Worm (Caenorhabditis elegans): ENCODE measurements around the gene F13H8.6.

F13H8.6 gene

DNA sequence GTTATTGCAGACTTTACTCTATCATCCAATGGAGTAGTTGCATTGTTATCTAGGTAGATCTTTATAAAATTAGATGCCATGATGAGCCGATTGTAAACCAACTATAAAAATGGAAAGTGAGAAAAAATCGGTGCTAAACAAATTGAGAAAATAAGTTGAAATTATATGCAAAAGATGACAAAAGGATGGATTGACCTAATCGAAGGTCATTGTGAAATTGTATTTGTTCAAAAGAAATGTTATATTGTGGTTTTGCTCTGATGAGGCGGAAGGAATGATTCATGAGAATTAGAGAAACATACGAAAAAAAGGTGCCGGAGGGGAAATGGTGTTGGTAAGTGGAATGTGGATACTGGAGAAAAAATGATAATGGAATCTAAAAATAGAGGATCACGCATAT, 5.8 kb downstream of the F13H8.6 start, which contains the start of gene scly-1:
Gene scly-1, minus strand, starts transcription at position 101 of the 400 bp plus-strand sequence.
- no peak for TF ChIP-seq elt-2 (tag; optimal IDR thresholded peaks at IDR 0.05)
- no peak for TF ChIP-seq snpc-4 (tag; optimal IDR thresholded peaks at IDR 0.05)
- TF ChIP-seq eor-1 (tag; optimal IDR thresholded peaks at IDR 0.05), result no peak
- no peak for TF ChIP-seq sea-2 (GFP tag; optimal IDR thresholded peaks at IDR 0.05)
- TF ChIP-seq jun-1 (tag; optimal IDR thresholded peaks at IDR 0.05), result no peak

DNA sequence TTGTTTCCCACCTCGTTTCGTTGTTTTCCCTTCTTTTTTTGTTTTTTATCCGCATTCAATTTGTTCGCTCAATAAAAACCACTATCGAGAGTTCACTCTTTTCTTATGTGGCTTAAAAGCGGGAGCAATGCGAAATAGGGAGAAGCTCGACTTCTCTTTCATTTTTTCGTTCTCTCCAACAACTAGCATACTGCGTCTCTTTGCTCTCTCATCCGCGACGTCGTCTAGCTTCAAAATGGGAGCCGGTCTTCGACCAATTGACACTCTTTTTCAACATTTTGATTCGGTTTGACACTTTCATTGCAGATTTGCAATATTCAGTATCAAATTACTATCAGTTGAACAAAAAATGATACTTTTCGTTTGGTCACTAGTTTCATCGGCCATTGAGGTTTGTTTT, 12.8 kb downstream of the F13H8.6 start, which contains the start of gene bpl-1:
Gene bpl-1, plus strand, starts transcription at position 301 of the 400 bp plus-strand sequence.
- no peak for TF ChIP-seq daf-12 (tag; optimal IDR thresholded peaks at IDR 0.05)
- no peak for TF ChIP-seq fos-1 (tag; optimal IDR thresholded peaks at IDR 0.05)
- peak; percentile 37 for TF ChIP-seq lin-39 (tag; optimal IDR thresholded peaks at IDR 0.05)
- TF ChIP-seq egl-27 (tag; optimal IDR thresholded peaks at IDR 0.05), result no peak
- TF ChIP-seq nfya-1 (tag; optimal IDR thresholded peaks at IDR 0.05; ENCODE audit: insufficient read depth), result peak; percentile 38
- TF ChIP-seq R02D3.7 (tag; optimal IDR thresholded peaks at IDR 0.05), result no peak
- TF ChIP-seq tbx-2 (tag; optimal IDR thresholded peaks at IDR 0.05), result no peak
- TF ChIP-seq nhr-67 (tag; optimal IDR thresholded peaks at IDR 0.05), result no peak
- TF ChIP-seq skn-1 (tag; optimal IDR thresholded peaks at IDR 0.05), result no peak
- no peak for TF ChIP-seq jun-1 (tag; optimal IDR thresholded peaks at IDR 0.05)
- TF ChIP-seq lin-15B (tag; optimal IDR thresholded peaks at IDR 0.05), result no peak
- no peak for TF ChIP-seq hmg-11 (tag; optimal IDR thresholded peaks at IDR 0.05)

DNA sequence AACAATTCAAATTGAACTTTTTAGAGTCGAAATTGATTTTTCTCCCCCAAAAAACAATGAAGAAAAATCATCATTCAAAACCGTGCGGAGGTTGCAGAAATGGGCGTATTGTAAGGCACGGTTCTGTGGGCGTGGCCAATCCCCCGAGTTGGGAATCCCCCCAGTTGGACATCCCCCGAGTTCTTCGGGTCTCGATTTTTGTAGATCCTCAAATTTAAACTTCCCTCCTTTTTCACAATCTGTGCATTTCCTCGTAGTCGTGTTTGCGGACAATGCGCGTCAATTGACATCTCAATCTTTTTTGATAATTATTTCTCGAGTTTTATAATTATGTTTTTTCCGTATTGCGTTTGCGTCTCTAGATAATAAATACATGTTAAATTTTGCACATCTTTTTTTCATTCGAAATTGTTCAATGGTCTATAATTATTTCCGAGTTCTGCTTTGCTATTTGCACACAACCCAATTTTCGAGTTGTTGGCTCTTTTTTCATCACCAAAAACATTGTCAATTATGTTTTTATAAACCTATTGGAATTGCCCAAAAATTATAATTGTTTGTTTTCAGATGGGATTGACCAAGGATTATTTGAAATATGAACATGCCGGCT, 16.9 kb downstream of the F13H8.6 start, which contains the start of gene F13H8.2:
Gene F13H8.2, plus strand, starts transcription at position 560 of the 610 bp plus-strand sequence.
- TF ChIP-seq lsy-12 (tag; optimal IDR thresholded peaks at IDR 0.05) (peak; percentile 54), eor-1 (tag; optimal IDR thresholded peaks at IDR 0.05) (no peak), nhr-25 (tag; optimal IDR thresholded peaks at IDR 0.05) (peak; percentile 63), unc-62 (GFP tag; optimal IDR thresholded peaks at IDR 0.05) (no peak), nhr-67 (tag; optimal IDR thresholded peaks at IDR 0.05) (no peak), ama-1 (optimal IDR thresholded peaks at IDR 0.05) (no peak), lin-15B (tag; optimal IDR thresholded peaks at IDR 0.05) (peak; percentile 72), lin-39 (tag; optimal IDR thresholded peaks at IDR 0.05) (peak; percentile 39), ztf-11 (tag; optimal IDR thresholded peaks at IDR 0.05) (no peak), egl-5 (tag; optimal IDR thresholded peaks at IDR 0.05) (peak; percentile 59), nhr-12 (tag; optimal IDR thresholded peaks at IDR 0.05) (no peak), snpc-4 (tag; optimal IDR thresholded peaks at IDR 0.05) (peak; percentile 29), nhr-76 (tag; optimal IDR thresholded peaks at IDR 0.05) (no peak), sea-2 (GFP tag; optimal IDR thresholded peaks at IDR 0.05) (no peak), fkh-2 (tag; optimal IDR thresholded peaks at IDR 0.05) (no peak), ztf-4 (tag; optimal IDR thresholded peaks at IDR 0.05) (no peak), jun-1 (tag; optimal IDR thresholded peaks at IDR 0.05) (peak; percentile 40), R02D3.7 (tag; optimal IDR thresholded peaks at IDR 0.05) (peak; percentile 55), aly-2 (tag; optimal IDR thresholded peaks at IDR 0.05) (no peak), nhr-77 (tag; optimal IDR thresholded peaks at IDR 0.05) (no peak), nfya-1 (tag; optimal IDR thresholded peaks at IDR 0.05; ENCODE audit: insufficient read depth) (peak; percentile 85), ceh-82 (tag; optimal IDR thresholded peaks at IDR 0.05) (no peak), mml-1 (tag; optimal IDR thresholded peaks at IDR 0.05) (no peak), ZK546.5 (tag; optimal IDR thresholded peaks at IDR 0.05) (no peak), unc-39 (tag; optimal IDR thresholded peaks at IDR 0.05) (no peak), nhr-237 (tag; optimal IDR thresholded peaks at IDR 0.05) (no peak), zag-1 (tag; optimal IDR thresholded peaks at IDR 0.05) (no peak), tbx-2 (tag; optimal IDR thresholded peaks at IDR 0.05) (peak; percentile 63), nhr-11 (tag; optimal IDR thresholded peaks at IDR 0.05) (no peak), elt-1 (tag; optimal IDR thresholded peaks at IDR 0.05) (no peak), pha-4 (tag; optimal IDR thresholded peaks at IDR 0.05) (peak; percentile 85), ceh-28 (tag; optimal IDR thresholded peaks at IDR 0.05) (peak; percentile 69), nhr-23 (tag; optimal IDR thresholded peaks at IDR 0.05) (peak; percentile 80), hmg-11 (tag; optimal IDR thresholded peaks at IDR 0.05) (peak; percentile 59), nhr-28 (tag; optimal IDR thresholded peaks at IDR 0.05) (no peak), nhr-43 (tag; optimal IDR thresholded peaks at IDR 0.05; ENCODE audit: poor library complexity, severe bottlenecking) (peak; percentile 71), elt-2 (tag; optimal IDR thresholded peaks at IDR 0.05) (peak; percentile 51), daf-12 (tag; optimal IDR thresholded peaks at IDR 0.05) (no peak), egl-27 (tag; optimal IDR thresholded peaks at IDR 0.05) (no peak), pqm-1 (tag; optimal IDR thresholded peaks at IDR 0.05) (no peak), elt-3 (tag; optimal IDR thresholded peaks at IDR 0.05) (no peak)

Data from whole organism, L3 larva.